Fruit fly (Drosophila melanogaster) Kc167 (cell line): ENCODE results near the gene CG9372.

Experiments used
- Myc ChIP-seq: fragments of >200 bp; optimal IDR thresholded peaks from 2 replicates; lab custom pipeline; 2017; ENCODE audit warnings: missing external identifiers
- Sin3A ChIP-seq: fragments of >200 bp; optimal IDR thresholded peaks from 2 replicates; lab custom pipeline; 2018; ENCODE audit warnings: missing external identifiers
- ttk ChIP-seq: sonication (Bioruptor generic); optimal IDR thresholded peaks from 2 replicates; lab custom pipeline; 2017; ENCODE audit warnings: missing external identifiers

DNA sequence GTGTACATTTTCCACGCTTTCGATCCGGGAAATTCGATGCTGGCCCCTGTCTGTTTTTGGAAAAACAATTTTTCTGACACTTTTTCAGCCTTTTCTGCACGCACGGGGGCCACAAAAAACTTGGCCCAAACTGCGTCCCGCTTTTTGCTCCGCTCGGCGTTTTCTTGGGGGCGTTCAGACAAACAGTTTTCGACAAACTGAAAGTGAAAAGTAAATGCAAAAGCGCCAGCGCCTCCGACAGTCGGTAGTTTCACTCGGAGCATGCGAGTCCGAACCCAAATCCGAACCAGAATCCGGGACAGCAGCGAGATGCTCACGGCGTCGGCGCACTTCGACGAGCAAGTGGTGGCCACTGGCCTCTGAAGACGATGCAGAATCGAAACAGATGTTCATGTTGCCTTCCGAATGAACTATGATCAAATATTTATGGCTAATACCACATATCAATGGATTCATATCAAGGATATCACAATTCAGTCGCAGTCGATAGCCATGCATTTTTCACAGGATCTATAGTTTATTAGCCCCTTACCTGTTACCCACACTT lies 21.6 kb upstream of the CG9372 start, which contains the start of gene Shal:
- TF ChIP-seq Sin3A (lab: Kevin White, UChicago) = no peak
- no peak for TF ChIP-seq Myc (lab: Kevin White, UChicago)
- TF ChIP-seq ttk (lab: Kevin White, UChicago) = no peak
